Worm (Caenorhabditis elegans) whole organism, midembryonic: Measurements from ENCODE around the gene C50D2.10.

Experiments
- T22C8.4 ChIP-seq: fragments of 200-800 bp; sonication (Bioruptor generic); IDR thresholded peaks from 2 replicates; pipeline ENCODE4 v1.3.6; 2022; ENCODE audit warnings: missing genetic modification characterization, missing compliant biosample characterization
- med-1 ChIP-seq: sonication (generic microtip); optimal IDR thresholded peaks from 2 replicates; lab custom pipeline; 2017; ENCODE audit warnings: missing genetic modification characterization, mild to moderate bottlenecking, missing compliant biosample characterization, antibody characterized with exemption, missing genetic modification reagents; ENCODE audit not compliant: insufficient read depth
- ref-1 ChIP-seq: fragments of 200-800 bp; sonication (Bioruptor generic); conservative IDR thresholded peaks from 2 replicates; pipeline ENCODE4 v1.3.6; 2022; ENCODE audit warnings: missing genetic modification reagents, missing genetic modification characterization, missing compliant biosample characterization
- ztf-23 ChIP-seq: fragments of 200-800 bp; sonication (Bioruptor generic); IDR thresholded peaks from 2 replicates; pipeline ENCODE4 v1.3.6; 2022; ENCODE audit warnings: missing genetic modification reagents, missing genetic modification characterization, missing compliant biosample characterization
- ztf-29 ChIP-seq: fragments of 200-800 bp; sonication (Bioruptor generic); IDR thresholded peaks from 2 replicates; pipeline ENCODE4 v1.3.6; 2022; ENCODE audit warnings: missing genetic modification reagents, missing genetic modification characterization, missing compliant biosample characterization

DNA sequence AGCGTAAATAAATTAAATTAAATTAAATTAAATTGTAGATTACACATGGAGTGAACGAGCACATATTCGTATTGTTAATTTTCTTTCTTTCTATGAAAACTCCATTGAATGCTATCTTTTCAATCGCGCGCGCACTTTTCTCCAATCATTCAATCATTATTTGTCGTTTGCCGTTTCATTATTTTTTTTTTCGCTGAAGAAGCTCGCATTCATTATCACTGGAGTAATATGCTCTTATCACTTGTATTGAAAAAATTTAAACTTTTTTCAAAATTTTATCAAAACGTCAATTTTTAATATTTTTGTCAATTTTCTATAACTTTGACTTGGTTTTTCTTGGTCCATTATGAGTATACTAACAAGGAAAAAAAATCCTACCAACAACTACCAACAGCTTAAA lies 33.5 kb upstream of the C50D2.10 start:
- TF ChIP-seq ref-1 (no peak), T22C8.4 (no peak), ztf-29 (GFP tag; lab: Robert Waterston, UW) (no peak), med-1 (no peak), ztf-23 (GFP tag; lab: Robert Waterston, UW) (no peak)
